Fruit fly (Drosophila melanogaster): ENCODE measurements around the gene CG13725.

The CG13725 gene

DNA sequence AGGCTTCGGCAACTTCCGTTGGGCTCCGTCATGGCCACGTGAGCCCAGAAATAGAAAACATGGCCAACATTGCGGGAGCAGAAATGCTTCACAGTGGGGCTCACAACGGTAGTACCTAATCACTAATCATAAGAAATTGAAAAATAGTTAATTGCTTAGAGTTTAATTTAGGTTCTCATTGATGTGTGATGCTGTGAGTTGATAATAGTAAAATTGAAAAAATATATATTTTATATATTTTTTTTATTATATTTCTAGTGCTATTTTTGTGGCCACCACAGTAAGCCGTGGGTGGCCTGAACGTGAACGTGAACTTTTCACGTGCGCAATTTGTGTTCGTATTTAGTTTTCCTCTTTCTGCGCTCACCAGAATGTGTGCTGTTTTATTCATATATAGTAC is 14.8 kb downstream of the CG13725 start (continued):
- no peak for TF ChIP-seq amos (GFP tag; IDR thresholded peaks at IDR 0.05; ENCODE audit: partially characterized antibody)
- no peak for TF ChIP-seq lov (optimal IDR thresholded peaks at IDR 0.05)
- TF ChIP-seq lov (GFP tag; IDR thresholded peaks at IDR 0.05): no peak
- TF ChIP-seq Nf-YA (GFP tag; IDR thresholded peaks at IDR 0.05): no peak
- TF ChIP-seq Hr78 (GFP tag; optimal IDR thresholded peaks at IDR 0.05): no peak
- no peak for TF ChIP-seq usp (GFP tag; optimal IDR thresholded peaks at IDR 0.05)
- no peak for TF ChIP-seq CG16863 (GFP tag; optimal IDR thresholded peaks at IDR 0.05)
- TF ChIP-seq Dref (GFP tag; IDR thresholded peaks at IDR 0.05): no peak
- no peak for TF ChIP-seq CG4282 (GFP tag; optimal IDR thresholded peaks at IDR 0.05)
- TF ChIP-seq rib (GFP tag; IDR thresholded peaks at IDR 0.05): no peak
- 0 out of 2 replicates have a peak, but pooled peaks have one; percentile 14 for TF ChIP-seq wdn (GFP tag; IDR thresholded peaks at IDR 0.05)
- no peak for TF ChIP-seq Antp (GFP tag; optimal IDR thresholded peaks at IDR 0.05)
- peak; percentile 32; the same call in 1 of the 2 replicates for TF ChIP-seq CG4404 (GFP tag; IDR thresholded peaks at IDR 0.05)
- no peak for TF ChIP-seq HLH4C (GFP tag; IDR thresholded peaks at IDR 0.05; ENCODE audit: partially characterized antibody)
- TF ChIP-seq CG7987 (GFP tag; optimal IDR thresholded peaks at IDR 0.05): no peak
- no peak for TF ChIP-seq Doc2 (GFP tag; IDR thresholded peaks at IDR 0.05)
- TF ChIP-seq CG12391 (tag; optimal IDR thresholded peaks at IDR 0.05): peak; percentile 33
- TF ChIP-seq MESR4 (GFP tag; optimal IDR thresholded peaks at IDR 0.05): no peak
- TF ChIP-seq bab2 (GFP tag; optimal IDR thresholded peaks at IDR 0.05): no peak
- TF ChIP-seq zen (tag; optimal IDR thresholded peaks at IDR 0.05): no peak
- TF ChIP-seq CG16815 (GFP tag; optimal IDR thresholded peaks at IDR 0.05): no peak
- peak; percentile 65 for TF ChIP-seq Ptx1 (GFP tag; IDR thresholded peaks at IDR 0.05)
- no peak for TF ChIP-seq pita (GFP tag; optimal IDR thresholded peaks at IDR 0.05)
- no peak for TF ChIP-seq CG2202 (tag; optimal IDR thresholded peaks at IDR 0.05)
- no peak for TF ChIP-seq sisA (GFP tag; IDR thresholded peaks at IDR 0.05)
- TF ChIP-seq CG8281 (tag; optimal IDR thresholded peaks at IDR 0.05): no peak
- TF ChIP-seq Tbp (GFP tag; optimal IDR thresholded peaks at IDR 0.05): no peak
- no peak for TF ChIP-seq Dip3 (GFP tag; optimal IDR thresholded peaks at IDR 0.05)
- peak; percentile 39 for TF ChIP-seq Sox102F (GFP tag; optimal IDR thresholded peaks at IDR 0.05)
- TF ChIP-seq jumu (GFP tag; optimal IDR thresholded peaks at IDR 0.05): no peak
- TF ChIP-seq repo (GFP tag; optimal IDR thresholded peaks at IDR 0.05): no peak
- TF ChIP-seq slp2 (GFP tag; optimal IDR thresholded peaks at IDR 0.05): no peak
- no peak for TF ChIP-seq cato (GFP tag; optimal IDR thresholded peaks at IDR 0.05; ENCODE audit: borderline replicate concordance)
- peak; percentile 6 for TF ChIP-seq nau (GFP tag; optimal IDR thresholded peaks at IDR 0.05)
- TF ChIP-seq CG12744 (GFP tag; optimal IDR thresholded peaks at IDR 0.05): no peak
- TF ChIP-seq CG8478 (optimal IDR thresholded peaks at IDR 0.05): no peak
- TF ChIP-seq Usf (GFP tag; optimal IDR thresholded peaks at IDR 0.05): no peak
- peak; percentile 53 for TF ChIP-seq ara (GFP tag; IDR thresholded peaks at IDR 0.05)
- TF ChIP-seq ssp (GFP tag; IDR thresholded peaks at IDR 0.05): no peak
- TF ChIP-seq toy (GFP tag; IDR thresholded peaks at IDR 0.05): no peak
- no peak for TF ChIP-seq ro (GFP tag; IDR thresholded peaks at IDR 0.05)
- peak; percentile 52; the same call in 2 of the 3 replicates for TF ChIP-seq tgo (GFP tag; IDR thresholded peaks at IDR 0.05)
- no peak for TF ChIP-seq D19B (GFP tag; optimal IDR thresholded peaks at IDR 0.05)
- 0 out of 3 replicates have a peak, but pooled peaks have one; percentile 8 for TF ChIP-seq C15 (GFP tag; IDR thresholded peaks at IDR 0.05)
- peak; percentile 1 for TF ChIP-seq NfI (GFP tag; optimal IDR thresholded peaks at IDR 0.05)
- no peak for TF ChIP-seq maf-S (GFP tag; optimal IDR thresholded peaks at IDR 0.05)
- no peak for TF ChIP-seq gcm2 (GFP tag; optimal IDR thresholded peaks at IDR 0.05)
- 0 out of 2 replicates have a peak, but pooled peaks have one; percentile 51 for TF ChIP-seq CG7372 (GFP tag; IDR thresholded peaks at IDR 0.05)
- no peak for TF ChIP-seq H2.0 (GFP tag; IDR thresholded peaks at IDR 0.05)
- no peak for TF ChIP-seq Awh (GFP tag; IDR thresholded peaks at IDR 0.05)
- TF ChIP-seq Jarid2 (GFP tag; optimal IDR thresholded peaks at IDR 0.05): no peak
- TF ChIP-seq cwo (GFP tag; optimal IDR thresholded peaks at IDR 0.05): peak; percentile 68
- TF ChIP-seq Kr (GFP tag; optimal IDR thresholded peaks at IDR 0.05): no peak
